Fruit fly (Drosophila melanogaster) whole organism, wandering third instar larva: ENCODE measurements around the gene Or85d.

ENCODE experiments used
- Abd-B ChIP-seq: fragments of >200 bp; optimal IDR thresholded peaks from 2 replicates; lab custom pipeline; 2017; ENCODE audit warnings: missing biosample characterization, missing genetic modification characterization
- Dif ChIP-seq: fragments of 200-275, 200-300 bp; sonication (Bioruptor generic); optimal IDR thresholded peaks from 2 replicates; lab custom pipeline; 2018; ENCODE audit warnings: missing biosample characterization, missing genetic modification characterization; ENCODE audit not compliant: partially characterized antibody
- Hnf4 ChIP-seq: fragments of 200-800 bp; sonication (Bioruptor generic); optimal IDR thresholded peaks from 2 replicates; lab custom pipeline; 2016; ENCODE audit warnings: missing biosample characterization, mild to moderate bottlenecking, missing genetic modification characterization
- Jra ChIP-seq: sonication (Bioruptor generic); optimal IDR thresholded peaks from 2 replicates; lab custom pipeline; 2016; ENCODE audit warnings: missing biosample characterization, missing genetic modification characterization
- Myc ChIP-seq: fragments of >200 bp; optimal IDR thresholded peaks from 2 replicates; lab custom pipeline; 2017
- OdsH ChIP-seq: fragments of 200-800 bp; sonication (Bioruptor generic); optimal IDR thresholded peaks from 2 replicates; lab custom pipeline; 2016; ENCODE audit warnings: missing biosample characterization, mild to moderate bottlenecking, missing genetic modification characterization
- Vsx2 ChIP-seq: fragments of 200-300, 225-300 bp; sonication (Bioruptor generic); optimal IDR thresholded peaks from 2 replicates; lab custom pipeline; 2018; ENCODE audit warnings: missing biosample characterization, missing genetic modification characterization; ENCODE audit not compliant: partially characterized antibody
- fru ChIP-seq: fragments of 200-800 bp; sonication (Bioruptor generic); optimal IDR thresholded peaks from 3 replicates; lab custom pipeline; 2016; ENCODE audit warnings: missing biosample characterization, mild to moderate bottlenecking, missing genetic modification characterization
- lola ChIP-seq: fragments of >200 bp; optimal IDR thresholded peaks from 2 replicates; lab custom pipeline; 2017; ENCODE audit warnings: missing biosample characterization, missing genetic modification characterization

- no peak for TF ChIP-seq Vsx2 (GFP tag; lab: Kevin White, UChicago)
- no peak for TF ChIP-seq Jra (GFP tag; lab: Kevin White, UChicago)
- no peak for TF ChIP-seq Hnf4 (GFP tag; lab: Kevin White, UChicago)
- TF ChIP-seq OdsH (GFP tag; lab: Kevin White, UChicago) = no peak
- TF ChIP-seq Myc = no peak
- TF ChIP-seq fru (GFP tag; lab: Kevin White, UChicago) = no peak
- TF ChIP-seq Abd-B (GFP tag; lab: Kevin White, UChicago) = no peak
- TF ChIP-seq lola (GFP tag; lab: Kevin White, UChicago) = no peak
- TF ChIP-seq Dif (GFP tag; lab: Kevin White, UChicago) = no peak
Measured at dm6 chr3R:8577409-8578255, 25.2 kb downstream of the Or85d start, which contains the start of gene 5-HT2B.
